Fruit fly (Drosophila melanogaster): Measurements from ENCODE around the gene CG15877.

The CG15877 gene

DNA sequence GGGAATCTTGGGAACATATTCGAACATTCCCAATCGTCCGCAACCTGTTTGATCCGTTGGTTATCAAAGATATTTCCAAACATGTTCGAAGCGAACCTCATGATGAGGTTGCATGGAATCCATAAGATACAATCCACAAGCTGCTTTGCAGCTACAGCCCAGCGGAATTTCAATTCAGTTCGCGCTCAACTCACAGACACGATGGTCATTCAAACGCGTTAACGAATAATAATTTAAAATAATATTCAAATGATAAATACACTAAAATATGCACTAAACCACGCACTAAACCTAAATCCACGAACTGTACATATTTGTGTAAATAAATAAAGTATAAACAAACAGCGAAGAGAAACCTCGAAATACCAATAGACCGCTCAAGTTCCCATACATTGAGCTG, 10.5 kb upstream of the CG15877 start:
- no peak for TF ChIP-seq Sin3A (optimal IDR thresholded peaks at IDR 0.05)
- no peak for TF ChIP-seq h (optimal IDR thresholded peaks at IDR 0.05)
- no peak for TF ChIP-seq insv (optimal IDR thresholded peaks at IDR 0.05)
- no peak for TF ChIP-seq psq (optimal IDR thresholded peaks at IDR 0.05)

DNA sequence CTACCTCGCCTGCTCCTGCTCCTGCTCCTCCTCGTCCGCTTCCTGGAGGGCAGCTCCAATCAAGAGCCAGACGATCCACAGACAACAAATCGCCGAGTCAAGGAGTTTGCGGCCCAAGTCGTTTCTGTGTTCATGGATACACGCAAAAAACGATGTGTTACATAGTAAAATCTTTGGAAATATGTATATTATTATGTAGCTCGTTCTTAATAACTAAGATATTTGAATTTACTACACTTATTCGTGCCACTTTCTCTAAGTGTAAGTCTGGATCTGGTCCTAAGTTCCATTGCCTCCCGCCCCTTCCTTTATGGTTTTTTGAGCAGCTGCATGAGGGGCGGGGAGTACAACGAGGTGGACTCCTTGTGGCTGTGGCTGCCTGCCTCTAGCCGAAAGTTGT, 9.1 kb upstream of the CG15877 start:
- TF ChIP-seq Sin3A (optimal IDR thresholded peaks at IDR 0.05), result no peak
- TF ChIP-seq h (optimal IDR thresholded peaks at IDR 0.05), result no peak
- TF ChIP-seq psq (optimal IDR thresholded peaks at IDR 0.05), result no peak
- no peak for TF ChIP-seq insv (optimal IDR thresholded peaks at IDR 0.05)
- no peak for TF ChIP-seq Myc (optimal IDR thresholded peaks at IDR 0.05)
- no peak for TF ChIP-seq ttk (optimal IDR thresholded peaks at IDR 0.05)

DNA sequence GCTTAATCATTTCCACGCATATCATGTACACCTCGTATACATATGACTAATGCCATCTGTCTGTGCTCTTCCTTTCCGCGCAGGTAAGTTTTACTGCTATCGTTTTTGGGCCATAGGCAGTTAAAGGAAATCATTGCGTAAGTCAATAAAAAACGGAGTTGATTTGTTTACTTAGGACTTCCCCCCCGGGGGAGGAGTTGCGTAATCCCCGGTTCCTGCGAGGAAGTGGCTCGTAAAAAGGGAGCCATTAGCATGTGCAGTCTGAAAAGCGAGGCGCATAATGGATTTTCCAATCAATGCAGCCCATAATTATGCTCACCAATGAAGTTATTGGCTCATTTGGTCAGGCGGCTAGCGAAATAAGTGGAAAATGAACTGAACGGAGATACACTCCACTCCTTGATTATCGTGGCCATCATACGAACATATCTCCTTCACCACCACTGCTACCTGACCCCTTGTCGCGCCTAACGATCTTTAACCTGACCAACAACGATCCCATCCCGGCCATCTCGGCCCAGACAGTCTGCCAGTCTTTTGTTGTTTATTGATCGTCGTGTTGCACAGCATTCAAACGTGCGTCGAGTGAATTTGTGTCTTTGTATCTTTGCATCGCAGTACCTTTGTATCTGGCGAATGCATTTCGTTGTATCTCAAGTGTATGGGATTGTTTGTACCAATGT, 8.1 kb upstream of the CG15877 start:
- TF ChIP-seq Sin3A (optimal IDR thresholded peaks at IDR 0.05) (no peak), psq (optimal IDR thresholded peaks at IDR 0.05) (no peak), Myc (optimal IDR thresholded peaks at IDR 0.05) (no peak), ttk (optimal IDR thresholded peaks at IDR 0.05) (no peak), insv (optimal IDR thresholded peaks at IDR 0.05) (no peak), h (optimal IDR thresholded peaks at IDR 0.05) (no peak)

DNA sequence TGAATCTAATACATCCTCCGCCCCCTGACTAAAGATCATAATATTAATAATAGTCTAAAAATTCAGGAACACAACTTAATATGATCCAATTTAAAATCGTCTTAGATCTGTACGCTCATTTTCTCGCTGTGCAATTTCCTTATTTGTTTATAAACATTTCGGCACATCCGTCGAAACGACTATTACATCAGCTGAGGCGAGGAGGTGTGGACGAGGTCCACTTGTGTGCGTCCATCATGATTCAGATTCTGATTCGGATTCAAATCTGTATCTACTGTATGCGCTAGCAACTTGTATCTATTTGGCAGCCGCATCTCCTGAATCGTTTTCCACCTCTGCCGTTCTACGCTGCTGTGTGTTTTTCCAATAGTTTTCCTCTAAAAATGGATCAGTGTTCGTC, 2.1 kb upstream of the CG15877 start:
- TF ChIP-seq Myc (optimal IDR thresholded peaks at IDR 0.05) (no peak), h (optimal IDR thresholded peaks at IDR 0.05) (no peak), ttk (optimal IDR thresholded peaks at IDR 0.05) (no peak), Sin3A (optimal IDR thresholded peaks at IDR 0.05) (no peak), insv (optimal IDR thresholded peaks at IDR 0.05) (no peak)

DNA sequence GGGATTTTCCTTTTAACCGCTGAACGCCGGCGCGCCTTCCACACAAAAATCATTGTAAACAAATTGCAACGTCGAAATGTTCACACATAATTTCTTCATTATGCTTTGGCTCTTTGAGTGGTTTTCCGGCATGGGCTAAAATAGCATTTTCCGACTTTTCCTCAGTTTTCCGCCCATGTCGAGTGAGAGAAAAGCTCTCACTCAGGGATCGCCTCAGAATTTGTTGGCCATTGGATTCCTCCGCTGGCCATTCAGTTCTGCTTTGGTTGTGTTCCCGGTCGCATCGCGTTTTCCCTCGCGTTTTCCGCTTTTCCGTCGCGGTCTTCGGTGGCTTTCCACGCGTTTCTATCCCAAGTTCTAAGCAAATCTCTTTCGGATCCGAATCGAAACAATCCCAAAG, 1.2 kb upstream of the CG15877 start:
- TF ChIP-seq ttk (optimal IDR thresholded peaks at IDR 0.05), result no peak
- TF ChIP-seq insv (optimal IDR thresholded peaks at IDR 0.05), result no peak
- no peak for TF ChIP-seq h (optimal IDR thresholded peaks at IDR 0.05)
- TF ChIP-seq Sin3A (optimal IDR thresholded peaks at IDR 0.05), result no peak
- TF ChIP-seq psq (optimal IDR thresholded peaks at IDR 0.05), result no peak
- no peak for TF ChIP-seq Myc (optimal IDR thresholded peaks at IDR 0.05)

DNA sequence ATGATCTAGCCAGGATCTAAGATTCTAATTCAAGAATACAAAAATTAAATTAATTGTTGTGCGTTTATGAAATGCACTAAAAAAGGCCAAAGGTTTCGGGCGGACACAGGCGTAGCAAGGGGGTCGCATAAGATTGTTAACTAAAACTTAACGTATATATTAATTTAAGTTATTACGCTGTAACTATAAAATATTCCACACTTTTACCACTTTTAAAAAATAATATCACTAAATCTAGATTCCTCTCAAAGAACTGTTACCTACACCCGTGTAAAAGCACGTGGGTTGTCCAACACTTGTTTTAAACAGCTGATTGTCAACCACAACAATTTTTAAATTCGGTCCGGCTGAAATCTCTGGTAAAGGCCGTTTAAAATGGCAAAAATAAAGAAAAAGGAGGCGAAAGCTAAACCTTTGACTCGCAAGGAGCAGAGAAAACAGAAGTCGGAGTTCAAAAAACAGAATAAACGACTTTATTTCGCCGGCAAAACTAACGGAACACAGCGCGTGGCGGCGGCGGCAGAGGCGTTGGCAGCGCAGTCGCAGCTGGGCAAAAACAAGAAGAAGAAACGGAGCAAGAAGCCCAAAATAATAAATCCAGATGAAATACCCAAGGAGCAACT, 3.8 kb downstream of the CG15877 start, which contains the start of the genes mRpL23 and CG9004:
mRpL23 (minus strand) TSS at position 284 of the 623 bp plus-strand sequence.
CG9004 (plus strand) TSS at position 308 of the 623 bp plus-strand sequence.
- TF ChIP-seq Sin3A (optimal IDR thresholded peaks at IDR 0.05) (peak; percentile 2), psq (optimal IDR thresholded peaks at IDR 0.05) (no peak)

DNA sequence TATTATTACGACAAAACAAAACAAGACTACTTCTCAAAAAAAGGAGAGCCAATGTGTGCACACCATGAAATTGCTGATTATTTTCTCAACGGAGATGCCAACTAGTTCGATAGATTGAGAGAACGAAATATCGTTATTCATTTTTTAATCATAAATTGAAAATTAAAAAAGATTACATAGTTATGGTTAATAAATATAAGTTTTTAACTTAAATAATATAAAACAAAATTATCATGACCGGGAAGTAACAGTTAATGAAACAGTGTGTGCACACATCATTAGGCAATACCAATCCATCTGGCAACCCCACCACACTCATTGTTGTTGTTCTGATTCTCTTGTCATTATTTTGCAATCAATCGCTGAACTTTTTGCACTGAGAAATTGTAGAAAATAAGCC, 5.5 kb downstream of the CG15877 start, which contains the start of the genes CG1317 and CG8993:
CG1317 (minus strand) TSS at position 58 of the 400 bp plus-strand sequence.
CG8993 (plus strand) TSS at position 318 of the 400 bp plus-strand sequence.
- no peak for TF ChIP-seq insv (optimal IDR thresholded peaks at IDR 0.05)
- TF ChIP-seq Myc (optimal IDR thresholded peaks at IDR 0.05), result no peak
- TF ChIP-seq Sin3A (optimal IDR thresholded peaks at IDR 0.05), result no peak
- TF ChIP-seq ttk (optimal IDR thresholded peaks at IDR 0.05), result no peak
- TF ChIP-seq h (optimal IDR thresholded peaks at IDR 0.05), result no peak
- TF ChIP-seq psq (optimal IDR thresholded peaks at IDR 0.05), result no peak

DNA sequence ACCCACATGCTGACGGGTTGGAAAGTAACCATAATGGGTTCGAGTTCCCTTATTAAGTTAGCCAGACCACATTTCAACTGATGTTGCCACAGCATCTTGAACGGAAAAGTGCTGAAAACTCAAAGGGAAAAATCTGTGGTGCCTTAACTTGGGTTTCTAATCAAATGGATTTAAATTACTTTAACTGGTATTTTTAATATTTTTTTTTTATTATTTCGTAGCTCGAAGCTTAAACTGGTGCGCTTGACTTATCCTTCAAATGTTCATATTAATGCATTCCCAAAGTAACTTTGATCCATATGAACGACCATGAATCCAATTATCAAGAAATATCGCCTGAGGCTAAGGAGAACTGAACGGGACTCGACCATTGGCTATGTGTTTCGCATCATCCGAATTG, 17.1 kb downstream of the CG15877 start, which contains the start of gene CG13801:
CG13801 (plus strand) TSS at position 301 of the 400 bp plus-strand sequence.
- TF ChIP-seq insv (optimal IDR thresholded peaks at IDR 0.05) (no peak), ttk (optimal IDR thresholded peaks at IDR 0.05) (no peak), Myc (optimal IDR thresholded peaks at IDR 0.05) (no peak), Sin3A (optimal IDR thresholded peaks at IDR 0.05) (no peak), psq (optimal IDR thresholded peaks at IDR 0.05) (no peak), h (optimal IDR thresholded peaks at IDR 0.05) (no peak)

DNA sequence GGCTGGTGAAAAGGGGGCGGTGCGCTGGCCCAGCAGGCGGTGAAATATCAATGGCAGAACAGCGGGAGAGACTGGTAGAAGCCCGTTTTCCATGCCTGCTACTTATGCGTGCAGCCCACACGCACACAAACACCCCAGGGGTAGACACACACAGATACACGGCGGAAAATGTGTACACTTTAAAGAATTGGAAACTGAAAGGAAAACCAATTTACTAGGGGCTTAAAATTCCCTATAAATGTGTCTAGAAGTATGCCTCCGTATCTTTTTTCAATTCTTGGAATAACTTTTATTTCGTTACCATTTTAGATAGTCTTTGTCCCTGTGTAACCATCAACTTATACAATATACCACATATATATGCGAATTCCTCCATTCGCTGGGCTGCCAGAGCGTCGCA, 45.1 kb downstream of the CG15877 start:
- no peak for TF ChIP-seq h (optimal IDR thresholded peaks at IDR 0.05)
- TF ChIP-seq ttk (optimal IDR thresholded peaks at IDR 0.05), result no peak
- no peak for TF ChIP-seq psq (optimal IDR thresholded peaks at IDR 0.05)
- no peak for TF ChIP-seq Myc (optimal IDR thresholded peaks at IDR 0.05)
- TF ChIP-seq Sin3A (optimal IDR thresholded peaks at IDR 0.05), result no peak
- TF ChIP-seq insv (optimal IDR thresholded peaks at IDR 0.05), result no peak

DNA sequence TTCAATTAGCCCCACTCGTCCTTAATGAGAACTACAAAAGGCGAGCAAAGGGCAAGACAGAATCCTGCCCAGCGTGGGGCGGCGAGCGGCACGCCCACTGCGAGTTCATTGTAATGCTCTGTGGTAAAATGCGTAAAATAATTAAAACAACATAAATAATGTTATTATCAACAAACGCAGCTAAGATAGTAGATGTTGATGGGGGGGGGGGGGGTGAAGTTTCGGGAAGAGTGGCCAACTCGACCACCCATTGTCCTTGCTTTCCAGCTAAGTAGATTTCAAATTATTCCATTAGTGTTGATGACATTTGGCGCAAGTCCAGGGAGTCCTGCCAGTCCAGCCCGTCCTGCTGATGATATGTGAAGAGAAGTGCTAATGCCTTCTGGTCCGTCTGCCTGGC, 48.6 kb downstream of the CG15877 start:
- TF ChIP-seq insv (optimal IDR thresholded peaks at IDR 0.05) (no peak), psq (optimal IDR thresholded peaks at IDR 0.05) (no peak), Myc (optimal IDR thresholded peaks at IDR 0.05) (no peak), ttk (optimal IDR thresholded peaks at IDR 0.05) (no peak), h (optimal IDR thresholded peaks at IDR 0.05) (no peak), Sin3A (optimal IDR thresholded peaks at IDR 0.05) (no peak)
